Worm (Caenorhabditis elegans) whole organism, L2 larva: ENCODE results near the gene fbxa-192.
A peak's percentile ranks its signal among the peaks of the same experiment; 100 is the strongest.
"Not testable (repeated sequence)": the region's sequence is repeated elsewhere in the genome, so short reads cannot be mapped to it uniquely, and the experiment has no call there.

Experiments
- C34F6.9 ChIP-seq: fragments of 150-350 bp; optimal IDR thresholded peaks from 2 replicates; lab custom pipeline; 2014; ENCODE audit warnings: missing biosample characterization, missing genetic modification characterization
- F13H6.1 ChIP-seq: sonication (generic microtip); optimal IDR thresholded peaks from 2 replicates; lab custom pipeline; 2016; ENCODE audit warnings: missing genetic modification characterization, missing compliant biosample characterization
- R02D3.7 ChIP-seq: fragments of 150-350 bp; optimal IDR thresholded peaks from 2 replicates; lab custom pipeline; 2014; ENCODE audit warnings: missing biosample characterization, missing genetic modification characterization
- Y55F3AM.14 ChIP-seq: fragments of 200-800 bp; sonication (Bioruptor generic); optimal IDR thresholded peaks from 2 replicates; lab custom pipeline; 2018; ENCODE audit warnings: mild to moderate bottlenecking, missing genetic modification characterization, missing compliant biosample characterization
- ZK546.5 ChIP-seq: sonication (generic microtip); optimal IDR thresholded peaks from 2 replicates; lab custom pipeline; 2017; ENCODE audit warnings: missing biosample characterization, missing genetic modification characterization
- aly-2 ChIP-seq: fragments of 150-350 bp; optimal IDR thresholded peaks from 2 replicates; lab custom pipeline; 2014; ENCODE audit warnings: missing biosample characterization, missing genetic modification characterization
- ama-1 ChIP-seq: fragments of 150-350 bp; optimal IDR thresholded peaks from 2 replicates; lab custom pipeline; 2018; ENCODE audit warnings: inconsistent platforms
- ceh-16 ChIP-seq: fragments of 150-350 bp; optimal IDR thresholded peaks from 2 replicates; lab custom pipeline; 2014; ENCODE audit warnings: missing biosample characterization, missing genetic modification characterization
- ceh-82 ChIP-seq: fragments of 150-350 bp; optimal IDR thresholded peaks from 2 replicates; lab custom pipeline; 2014; ENCODE audit warnings: missing biosample characterization, missing genetic modification characterization
- dmd-4 ChIP-seq: sonication (generic microtip); optimal IDR thresholded peaks from 2 replicates; lab custom pipeline; 2017; ENCODE audit warnings: missing biosample characterization, missing genetic modification characterization
- egl-27 ChIP-seq: sonication (generic microtip); optimal IDR thresholded peaks from 3 replicates; lab custom pipeline; 2017; ENCODE audit warnings: missing biosample characterization, missing genetic modification reagents, missing genetic modification characterization
- elt-3 ChIP-seq: sonication (generic microtip); optimal IDR thresholded peaks from 2 replicates; lab custom pipeline; 2017; ENCODE audit warnings: missing biosample characterization, missing genetic modification characterization
- fos-1 ChIP-seq: fragments of 150-350 bp; optimal IDR thresholded peaks from 2 replicates; lab custom pipeline; 2014; ENCODE audit warnings: missing biosample characterization, missing genetic modification characterization
- gmeb-1 ChIP-seq: fragments of 150-350 bp; optimal IDR thresholded peaks from 2 replicates; lab custom pipeline; 2014; ENCODE audit warnings: missing biosample characterization, missing genetic modification characterization
- lin-11 ChIP-seq: fragments of 150-350 bp; sonication (generic microtip); optimal IDR thresholded peaks from 2 replicates; lab custom pipeline; 2014; ENCODE audit warnings: missing biosample characterization, missing genetic modification characterization, inconsistent platforms, mixed read lengths
- lin-39 ChIP-seq: fragments of 150-350 bp; optimal IDR thresholded peaks from 2 replicates; lab custom pipeline; 2014; ENCODE audit warnings: missing biosample characterization, missing genetic modification reagents, missing genetic modification characterization
- lsy-2 ChIP-seq, 2 experiments: fragments of 150-350 bp in 1 of 2; sonication (generic microtip) in 1 of 2; optimal IDR thresholded peaks; 2 replicates each; lab custom pipeline; 2014 to 2017; ENCODE audit warnings: missing biosample characterization in 2 of 2, missing genetic modification characterization in 2 of 2
- mab-5 ChIP-seq: fragments of 150-350 bp; optimal IDR thresholded peaks from 2 replicates; lab custom pipeline; 2014; ENCODE audit warnings: missing biosample characterization, missing genetic modification characterization
- mbf-1 ChIP-seq: sonication (generic microtip); optimal IDR thresholded peaks from 2 replicates; lab custom pipeline; 2017; ENCODE audit warnings: missing biosample characterization, missing genetic modification characterization
- nhr-11 ChIP-seq: fragments of 150-350 bp; optimal IDR thresholded peaks from 2 replicates; lab custom pipeline; 2014; ENCODE audit warnings: missing biosample characterization, missing genetic modification characterization
- nhr-12 ChIP-seq: fragments of 150-350 bp; optimal IDR thresholded peaks from 2 replicates; lab custom pipeline; 2014; ENCODE audit warnings: missing biosample characterization, missing genetic modification characterization
- nhr-23 ChIP-seq: fragments of 150-350 bp; optimal IDR thresholded peaks from 2 replicates; lab custom pipeline; 2014; ENCODE audit warnings: missing biosample characterization, missing genetic modification reagents, missing genetic modification characterization
- nhr-237 ChIP-seq: fragments of 150-350 bp; optimal IDR thresholded peaks from 2 replicates; lab custom pipeline; 2014; ENCODE audit warnings: missing biosample characterization, missing genetic modification characterization
- nhr-25 ChIP-seq: fragments of 150-350 bp; sonication (generic microtip); optimal IDR thresholded peaks from 3 replicates; lab custom pipeline; 2014; ENCODE audit warnings: missing biosample characterization, missing genetic modification characterization
- nhr-6 ChIP-seq: fragments of 150-350 bp; optimal IDR thresholded peaks from 2 replicates; lab custom pipeline; 2014; ENCODE audit warnings: missing biosample characterization, missing genetic modification characterization
- nhr-77 ChIP-seq: fragments of 150-350 bp; optimal IDR thresholded peaks from 2 replicates; lab custom pipeline; 2014; ENCODE audit warnings: missing biosample characterization, missing genetic modification characterization
- peb-1 ChIP-seq: fragments of 150-350 bp; optimal IDR thresholded peaks from 2 replicates; lab custom pipeline; 2014; ENCODE audit warnings: missing biosample characterization, missing genetic modification characterization
- sem-4 ChIP-seq: fragments of 150-350 bp; optimal IDR thresholded peaks from 2 replicates; lab custom pipeline; 2014; ENCODE audit warnings: missing biosample characterization, missing genetic modification reagents, missing genetic modification characterization
- skn-1 ChIP-seq: sonication (generic microtip); optimal IDR thresholded peaks from 2 replicates; lab custom pipeline; 2017; ENCODE audit warnings: missing biosample characterization, missing genetic modification characterization
- sma-3 ChIP-seq: sonication (generic microtip); optimal IDR thresholded peaks from 2 replicates; lab custom pipeline; 2016; ENCODE audit warnings: missing genetic modification reagents, missing genetic modification characterization, missing compliant biosample characterization
- sma-9 ChIP-seq, 2 experiments: fragments of 150-350 bp in 1 of 2; sonication (generic microtip) in 1 of 2; optimal IDR thresholded peaks; 2 replicates each; lab custom pipeline; 2014 to 2016; ENCODE audit warnings: missing genetic modification characterization in 2 of 2, mild to moderate bottlenecking in 1 of 2, missing biosample characterization in 1 of 2, missing compliant biosample characterization in 1 of 2, missing genetic modification reagents in 1 of 2, moderate library complexity in 1 of 2
- unc-39 ChIP-seq: fragments of 150-350 bp; optimal IDR thresholded peaks from 2 replicates; lab custom pipeline; 2014; ENCODE audit warnings: missing biosample characterization, missing genetic modification characterization
- unc-55 ChIP-seq: fragments of 150-350 bp; sonication (generic microtip); optimal IDR thresholded peaks from 3 replicates; lab custom pipeline; 2014; ENCODE audit warnings: missing biosample characterization, missing genetic modification reagents, missing genetic modification characterization
- zag-1 ChIP-seq: fragments of 150-350 bp; optimal IDR thresholded peaks from 2 replicates; lab custom pipeline; 2014; ENCODE audit warnings: missing biosample characterization, missing genetic modification characterization
- ztf-11 ChIP-seq: sonication (generic microtip); optimal IDR thresholded peaks from 2 replicates; lab custom pipeline; 2017; ENCODE audit warnings: missing biosample characterization, missing genetic modification characterization

The fbxa-192 gene

ce11 chrV:17620266-17620665, 30.1 kb downstream of the fbxa-192 start, which contains the start of gene Y6G8.8:
Gene Y6G8.8, plus strand, starts transcription at chrV:17620566.
- no peak for TF ChIP-seq ZK546.5 (tag; lab: Kevin White, UChicago)
- no peak for TF ChIP-seq lin-39 (tag; lab: Kevin White, UChicago)
- TF ChIP-seq skn-1: no peak
- TF ChIP-seq mbf-1 (tag; lab: Kevin White, UChicago): no peak
- TF ChIP-seq peb-1 (tag; lab: Kevin White, UChicago): no peak
- TF ChIP-seq Y55F3AM.14: no peak
- no peak for TF ChIP-seq ceh-16 (tag; lab: Kevin White, UChicago)

ce11 chrV:17616807-17617206, 33.5 kb downstream of the fbxa-192 start, which contains the start of gene Y6G8.6:
Gene Y6G8.6, minus strand, starts transcription at chrV:17616904.
- TF ChIP-seq R02D3.7 (no peak), ZK546.5 (tag; lab: Kevin White, UChicago) (no peak), dmd-4 (no peak), nhr-25 (no peak), fos-1 (tag; lab: Kevin White, UChicago) (peak; percentile 77), ztf-11 (tag; lab: Kevin White, UChicago) (no peak), nhr-11 (tag; lab: Kevin White, UChicago) (no peak), lin-11 (tag; lab: Kevin White, UChicago) (no peak)
- TF ChIP-seq, all 48 proteins: peak for 1

- TF ChIP-seq fos-1 (tag; lab: Kevin White, UChicago) (peak; percentile 11), mab-5 (tag; lab: Kevin White, UChicago) (no peak), F13H6.1 (tag; lab: Kevin White, UChicago) (no peak), R02D3.7 (no peak), ceh-82 (tag; lab: Kevin White, UChicago) (no peak)
Observed at ce11 chrV:17615609-17616008, 34.7 kb downstream of the fbxa-192 start, which contains the start of gene Y6G8.5. Gene Y6G8.5, minus strand, starts transcription at chrV:17615709.

ce11 chrV:17614251-17614650, 36.1 kb downstream of the fbxa-192 start, which contains the start of gene Y6G8.14:
Gene Y6G8.14, minus strand, starts transcription at chrV:17614351.
- TF ChIP-seq elt-3 (tag; lab: Kevin White, UChicago): no peak
- TF ChIP-seq gmeb-1 (tag; lab: Kevin White, UChicago): no peak
- no peak for TF ChIP-seq sma-9 (GFP tag; optimal IDR thresholded peaks at IDR 0.05; lab: Kevin White, UChicago)
- no peak for TF ChIP-seq sma-9 (tag; optimal IDR thresholded peaks at IDR 0.05; lab: Kevin White, UChicago)

ce11 chrV:17610503-17610902, 39.8 kb downstream of the fbxa-192 start, which contains the start of gene Y6G8.15:
Gene Y6G8.15, minus strand, starts transcription at chrV:17610603.
- TF ChIP-seq nhr-77 (tag; lab: Kevin White, UChicago); unc-39; Y55F3AM.14: not testable (repeated sequence)

- no peak for TF ChIP-seq ceh-16 (tag; lab: Kevin White, UChicago)
- TF ChIP-seq F13H6.1 (tag; lab: Kevin White, UChicago): no peak
Observed at ce11 chrV:17607797-17608196, 42.5 kb downstream of the fbxa-192 start, which contains the start of gene srz-91. Gene srz-91, plus strand, starts transcription at chrV:17608097.

- not testable (repeated sequence) for TF ChIP-seq lsy-2 (tag; optimal IDR thresholded peaks at IDR 0.05; lab: Kevin White, UChicago); nhr-237 (tag; lab: Kevin White, UChicago); nhr-23 (tag; lab: Kevin White, UChicago)
Observed at ce11 chrV:17606050-17606449, 44.3 kb downstream of the fbxa-192 start, which contains the start of gene Y6G8.16. Gene Y6G8.16, plus strand, starts transcription at chrV:17606350.

ce11 chrV:17601520-17601919, 48.8 kb downstream of the fbxa-192 start, which contains the start of gene ztf-25:
Gene ztf-25, plus strand, starts transcription at chrV:17601820.
- TF ChIP-seq sma-9 (GFP tag; optimal IDR thresholded peaks at IDR 0.05; lab: Kevin White, UChicago) (no peak), sma-9 (tag; optimal IDR thresholded peaks at IDR 0.05; lab: Kevin White, UChicago) (no peak), sem-4 (no peak), fos-1 (tag; lab: Kevin White, UChicago) (no peak), aly-2 (tag; lab: Kevin White, UChicago) (no peak), nhr-6 (tag; lab: Kevin White, UChicago) (no peak), zag-1 (tag; lab: Kevin White, UChicago) (no peak), unc-39 (no peak), lsy-2 (tag; optimal IDR thresholded peaks at IDR 0.05; lab: Kevin White, UChicago) (no peak), nhr-23 (tag; lab: Kevin White, UChicago) (no peak), nhr-237 (tag; lab: Kevin White, UChicago) (no peak), egl-27 (tag; lab: Kevin White, UChicago) (no peak), skn-1 (no peak), sma-3 (GFP tag; lab: Kevin White, UChicago) (no peak), ceh-16 (tag; lab: Kevin White, UChicago) (no peak), unc-55 (no peak), C34F6.9 (no peak), nhr-12 (tag; lab: Kevin White, UChicago) (no peak), F13H6.1 (tag; lab: Kevin White, UChicago) (no peak), nhr-11 (tag; lab: Kevin White, UChicago) (no peak), ama-1 (lab: Kevin White, UChicago) (no peak)
- TF ChIP-seq, all 48 proteins: peak for 0
